Worm (Caenorhabditis elegans): ENCODE results near the gene rbm-25.
A peak's percentile ranks its signal among the peaks of the same experiment; 100 is the strongest.

DNA sequence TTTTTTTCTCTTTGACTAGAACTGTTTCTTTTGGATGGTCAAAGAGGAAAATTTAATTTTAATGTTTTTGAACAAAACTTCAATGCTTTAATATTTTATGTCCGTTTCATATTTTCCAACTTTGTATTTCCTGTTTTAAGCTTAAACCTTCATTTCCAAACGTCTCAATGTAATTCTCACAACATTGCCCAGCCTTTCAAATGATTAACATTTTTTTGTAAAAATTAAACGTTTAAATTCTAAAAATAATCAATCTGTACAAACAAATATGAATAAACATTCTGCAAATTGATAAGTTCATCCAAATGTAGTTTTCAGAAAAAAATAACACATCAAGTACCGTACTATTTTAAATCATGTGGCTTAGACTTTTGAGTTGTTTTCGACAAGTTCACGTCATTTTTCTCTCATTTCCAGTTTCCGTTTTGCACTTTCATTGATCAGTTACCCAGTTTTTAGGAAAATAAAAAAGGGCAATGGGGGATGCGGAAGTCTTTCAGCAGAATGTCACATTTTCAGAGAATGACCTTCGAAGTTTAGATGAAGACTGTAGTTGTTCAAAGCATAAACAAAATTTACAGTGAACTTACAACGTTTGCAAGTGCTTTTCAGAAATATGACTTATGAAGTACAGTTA lies 44.8 kb downstream of the rbm-25 start:
- TF ChIP-seq lin-1 (GFP tag; IDR thresholded peaks at IDR 0.05) (no peak), duxl-1 (tag; optimal IDR thresholded peaks at IDR 0.05; ENCODE audit: poor library complexity) (no peak), F49E8.2 (tag; optimal IDR thresholded peaks at IDR 0.05; ENCODE audit: borderline replicate concordance) (no peak), unc-62 (GFP tag; optimal IDR thresholded peaks at IDR 0.05 in 1 of 2) (peak in 1 of 2 experiments; percentile 99), unc-62 (tag; optimal IDR thresholded peaks at IDR 0.05) (no peak)
